Worm (Caenorhabditis elegans): Measurements from ENCODE around the gene obr-1.

Gene obr-1

ce11 chrIII:11246588-11246987, 24.1 kb downstream of the obr-1 start:
- TF ChIP-seq unc-55 (GFP tag; optimal IDR thresholded peaks at IDR 0.05) (no peak), nhr-232 (tag; optimal IDR thresholded peaks at IDR 0.05) (no peak), nfya-1 (tag; optimal IDR thresholded peaks at IDR 0.05) (no peak), odd-2 (tag; optimal IDR thresholded peaks at IDR 0.05) (no peak), ceh-14 (tag; optimal IDR thresholded peaks at IDR 0.05) (no peak), pha-4 (tag; optimal IDR thresholded peaks at IDR 0.05) (no peak), ceh-48 (tag; optimal IDR thresholded peaks at IDR 0.05) (no peak), pqm-1 (tag; optimal IDR thresholded peaks at IDR 0.05) (no peak), ceh-19 (GFP tag; optimal IDR thresholded peaks at IDR 0.05) (no peak), elt-4 (tag; optimal IDR thresholded peaks at IDR 0.05) (no peak), pag-3 (tag; optimal IDR thresholded peaks at IDR 0.05; ENCODE audit: borderline replicate concordance) (no peak), hlh-8 (tag; optimal IDR thresholded peaks at IDR 0.05) (no peak), zip-5 (tag; optimal IDR thresholded peaks at IDR 0.05) (no peak), T23F11.4 (GFP tag; optimal IDR thresholded peaks at IDR 0.05) (no peak), ceh-30 (tag; optimal IDR thresholded peaks at IDR 0.05) (no peak)

ce11 chrIII:11244820-11245219, 25.9 kb downstream of the obr-1 start, which contains the start of gene rsks-1:
TSS of gene rsks-1 (plus strand) at chrIII:11245120.
- TF ChIP-seq madf-2 (tag; optimal IDR thresholded peaks at IDR 0.05) (no peak), eyg-1 (tag; optimal IDR thresholded peaks at IDR 0.05) (no peak), ceh-2 (tag; optimal IDR thresholded peaks at IDR 0.05) (no peak), nhr-232 (tag; optimal IDR thresholded peaks at IDR 0.05) (no peak), C08G9.2 (tag; optimal IDR thresholded peaks at IDR 0.05) (no peak), syd-9 (tag; optimal IDR thresholded peaks at IDR 0.05) (no peak), hlh-15 (tag; optimal IDR thresholded peaks at IDR 0.05) (no peak), C38D4.7 (GFP tag; optimal IDR thresholded peaks at IDR 0.05) (no peak), T23F11.4 (GFP tag; optimal IDR thresholded peaks at IDR 0.05) (no peak), ceh-6 (GFP tag; optimal IDR thresholded peaks at IDR 0.05) (no peak), nhr-11 (tag; optimal IDR thresholded peaks at IDR 0.05) (no peak)

DNA sequence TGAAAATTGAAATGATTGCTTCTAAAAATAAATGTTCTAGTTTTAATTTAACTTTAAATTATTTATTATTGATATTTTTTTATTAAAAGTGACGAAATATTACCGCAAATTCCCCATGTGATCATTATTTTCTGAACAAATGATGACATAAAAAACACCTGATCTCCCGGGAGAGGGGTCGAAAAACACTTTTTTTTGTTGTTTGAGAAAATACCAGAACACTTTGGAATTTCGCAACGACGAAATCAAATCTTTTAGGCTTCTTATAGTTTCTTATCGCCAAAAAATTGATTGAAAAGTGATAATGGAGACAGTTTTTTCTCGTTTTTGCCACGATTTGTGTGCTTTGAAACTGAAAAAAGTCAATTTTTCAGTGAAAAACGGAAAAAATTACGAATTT, 26.4 kb downstream of the obr-1 start:
- TF ChIP-seq fkh-6 (tag; optimal IDR thresholded peaks at IDR 0.05) (no peak), elt-4 (tag; optimal IDR thresholded peaks at IDR 0.05) (no peak), hlh-13 (GFP tag; optimal IDR thresholded peaks at IDR 0.05) (no peak), pqm-1 (tag; optimal IDR thresholded peaks at IDR 0.05) (no peak), sox-2 (GFP tag; IDR thresholded peaks at IDR 0.05) (no peak), ceh-9 (tag; optimal IDR thresholded peaks at IDR 0.05) (no peak), F13H6.1 (tag; optimal IDR thresholded peaks at IDR 0.05) (no peak), K02D7.2 (tag; optimal IDR thresholded peaks at IDR 0.05) (no peak), gmeb-2 (tag; optimal IDR thresholded peaks at IDR 0.05) (no peak), dmd-4 (tag; optimal IDR thresholded peaks at IDR 0.05; ENCODE audit: borderline replicate concordance) (no peak), mec-3 (tag; optimal IDR thresholded peaks at IDR 0.05; ENCODE audit: borderline replicate concordance) (no peak)

DNA sequence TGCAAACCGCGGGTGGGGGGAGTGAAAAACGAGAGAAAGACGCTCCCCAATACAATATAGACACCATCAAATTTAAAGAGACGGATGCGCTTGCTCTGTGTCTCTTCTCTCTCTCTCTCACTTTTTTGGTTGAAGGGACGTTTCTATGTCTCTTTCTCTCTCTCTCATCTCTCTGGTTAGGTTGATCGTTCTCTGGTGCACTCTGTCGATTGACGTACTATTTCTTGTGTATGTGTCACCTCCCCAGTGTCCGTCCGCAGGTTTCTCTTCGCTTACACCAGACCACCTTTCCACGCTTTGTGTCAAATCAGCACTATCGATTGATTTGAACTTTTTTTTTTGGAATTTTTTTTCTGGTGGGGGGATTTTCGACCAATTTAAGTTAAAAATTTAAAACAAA, 27.3 kb downstream of the obr-1 start:
- TF ChIP-seq tbx-2 (tag; optimal IDR thresholded peaks at IDR 0.05) (peak; percentile 56), dve-1 (tag; optimal IDR thresholded peaks at IDR 0.05) (peak; percentile 61), ceh-18 (tag; optimal IDR thresholded peaks at IDR 0.05) (peak; percentile 76), odd-2 (tag; optimal IDR thresholded peaks at IDR 0.05) (no peak), unc-42 (tag; optimal IDR thresholded peaks at IDR 0.05) (peak; percentile 27), syd-9 (tag; optimal IDR thresholded peaks at IDR 0.05) (no peak), ceh-14 (tag; optimal IDR thresholded peaks at IDR 0.05) (peak; percentile 6), ceh-48 (tag; optimal IDR thresholded peaks at IDR 0.05) (no peak), hlh-8 (tag; optimal IDR thresholded peaks at IDR 0.05) (peak; percentile 14), rnt-1 (tag; optimal IDR thresholded peaks at IDR 0.05) (peak; percentile 60), ref-2 (tag; optimal IDR thresholded peaks at IDR 0.05) (no peak), unc-55 (GFP tag; optimal IDR thresholded peaks at IDR 0.05) (peak; percentile 81), ztf-16 (tag; optimal IDR thresholded peaks at IDR 0.05) (no peak), madf-2 (tag; optimal IDR thresholded peaks at IDR 0.05) (peak; percentile 14), ceh-34 (tag; optimal IDR thresholded peaks at IDR 0.05) (peak; percentile 37), nfya-1 (tag; optimal IDR thresholded peaks at IDR 0.05) (peak; percentile 82), pax-1 (tag; optimal IDR thresholded peaks at IDR 0.05) (peak; percentile 38), ceh-31 (tag; optimal IDR thresholded peaks at IDR 0.05) (peak; percentile 76), hlh-30 (tag; optimal IDR thresholded peaks at IDR 0.05; ENCODE audit: insufficient read depth) (peak; percentile 46)
